2 fruit fly cellular contexts compared by ENCODE assay signal in genomic region chr2L:11358448-11359099, dm6.
TF ChIP-seq lines count a peak whose summit lies in the region.

TSS of gene salr (plus strand) at chr2L:11358873.

TF ChIP-seq in whole organism, embryonic, 481 proteins besides CTCF, POLR2A, EP300 and RAD21 (continued from another document):
- no peak for TF ChIP-seq maf-S (GFP tag; optimal IDR thresholded peaks at IDR 0.05; lab: Kevin White, UChicago)
- no peak for TF ChIP-seq CG8388 (GFP tag; optimal IDR thresholded peaks at IDR 0.05; lab: Kevin White, UChicago)
- no peak for TF ChIP-seq CG3995 (GFP tag; optimal IDR thresholded peaks at IDR 0.05; lab: Kevin White, UChicago)
- TF ChIP-seq NC2β (GFP tag; optimal IDR thresholded peaks at IDR 0.05; lab: Kevin White, UChicago), result no peak
- peak; percentile 19 for TF ChIP-seq cad (GFP tag; optimal IDR thresholded peaks at IDR 0.05; lab: Kevin White, UChicago)
- peak; percentile 67 for TF ChIP-seq abd-A (tag; optimal IDR thresholded peaks at IDR 0.05; lab: Kevin White, UChicago)
- peak; percentile 7 for TF ChIP-seq jing (GFP tag; optimal IDR thresholded peaks at IDR 0.05; lab: Kevin White, UChicago)
- peak; percentile 89 for TF ChIP-seq Nf-YB (GFP tag; optimal IDR thresholded peaks at IDR 0.05; lab: Kevin White, UChicago)
- TF ChIP-seq CG14441 (GFP tag; IDR thresholded peaks at IDR 0.05; lab: Robert Waterston, UW), result no peak
- TF ChIP-seq Adf1 (GFP tag; IDR thresholded peaks at IDR 0.05; lab: Robert Waterston, UW), result peak; percentile 88
- no peak for TF ChIP-seq hkb (optimal IDR thresholded peaks at IDR 0.05; lab: Kevin White, UChicago)
- TF ChIP-seq hkb (GFP tag; IDR thresholded peaks at IDR 0.05; lab: Robert Waterston, UW), result 0 out of 2 replicates have a peak, but pooled peaks have one; percentile 16
- TF ChIP-seq Abd-B (GFP tag; optimal IDR thresholded peaks at IDR 0.05; lab: Kevin White, UChicago), result no peak
- TF ChIP-seq sim (GFP tag; IDR thresholded peaks at IDR 0.05; lab: Robert Waterston, UW), result peak; percentile 22; the same call in 1 of the 2 replicates
- no peak for TF ChIP-seq CG12391 (tag; optimal IDR thresholded peaks at IDR 0.05; lab: Kevin White, UChicago)
- TF ChIP-seq sc (optimal IDR thresholded peaks at IDR 0.05; lab: Kevin White, UChicago), result no peak
- no peak for TF ChIP-seq sc (GFP tag; optimal IDR thresholded peaks at IDR 0.05; lab: Kevin White, UChicago)
- no peak for TF ChIP-seq Optix (GFP tag; IDR thresholded peaks at IDR 0.05; lab: Robert Waterston, UW)
- peak; percentile 63 for TF ChIP-seq Jarid2 (GFP tag; optimal IDR thresholded peaks at IDR 0.05; lab: Kevin White, UChicago)
- TF ChIP-seq Gsc (GFP tag; IDR thresholded peaks at IDR 0.05; lab: Robert Waterston, UW), result no peak
- no peak for TF ChIP-seq CrebB (tag; optimal IDR thresholded peaks at IDR 0.05; lab: Kevin White, UChicago)
- peak; percentile 61 for TF ChIP-seq cg (GFP tag; optimal IDR thresholded peaks at IDR 0.05; lab: Kevin White, UChicago)
- TF ChIP-seq CG1602 (GFP tag; optimal IDR thresholded peaks at IDR 0.05; lab: Kevin White, UChicago), result no peak
- no peak for TF ChIP-seq psq (GFP tag; optimal IDR thresholded peaks at IDR 0.05; lab: Kevin White, UChicago)
- TF ChIP-seq CG11723 (GFP tag; optimal IDR thresholded peaks at IDR 0.05; lab: Kevin White, UChicago), result no peak
- TF ChIP-seq pros (GFP tag; optimal IDR thresholded peaks at IDR 0.05; lab: Kevin White, UChicago), result peak; percentile 25
- TF ChIP-seq CG32532 (GFP tag; IDR thresholded peaks at IDR 0.05; lab: Robert Waterston, UW), result 0 out of 2 replicates have a peak, but pooled peaks have one; percentile 21
- TF ChIP-seq grn (GFP tag; optimal IDR thresholded peaks at IDR 0.05; lab: Kevin White, UChicago), result no peak
- no peak for TF ChIP-seq CG4282 (GFP tag; optimal IDR thresholded peaks at IDR 0.05; lab: Kevin White, UChicago)
- peak; percentile 54; the same call in 1 of the 2 replicates for TF ChIP-seq vvl (GFP tag; IDR thresholded peaks at IDR 0.05; lab: Robert Waterston, UW)
- TF ChIP-seq bab2 (GFP tag; optimal IDR thresholded peaks at IDR 0.05; lab: Kevin White, UChicago), result no peak
- peak; percentile 7 for TF ChIP-seq Elba2 (GFP tag; optimal IDR thresholded peaks at IDR 0.05; lab: Kevin White, UChicago)
- no peak for TF ChIP-seq CG1233 (GFP tag; optimal IDR thresholded peaks at IDR 0.05; lab: Kevin White, UChicago)
- no peak for TF ChIP-seq jumu (GFP tag; optimal IDR thresholded peaks at IDR 0.05; lab: Kevin White, UChicago)
- TF ChIP-seq Bgb (GFP tag; IDR thresholded peaks at IDR 0.05; lab: Robert Waterston, UW; ENCODE audit: partially characterized antibody), result peak; percentile 33; the same call in 1 of the 2 replicates
- no peak for TF ChIP-seq otp (GFP tag; IDR thresholded peaks at IDR 0.05; lab: Robert Waterston, UW)
- TF ChIP-seq sqz (GFP tag; optimal IDR thresholded peaks at IDR 0.05; lab: Kevin White, UChicago), result peak; percentile 78
- TF ChIP-seq CG30020 (tag; optimal IDR thresholded peaks at IDR 0.05; lab: Kevin White, UChicago), result no peak
- TF ChIP-seq bsh (GFP tag; optimal IDR thresholded peaks at IDR 0.05; lab: Kevin White, UChicago), result peak in 1 of 2 experiments; percentile 75
- peak; percentile 88 for TF ChIP-seq Nf-YC (tag; optimal IDR thresholded peaks at IDR 0.05; lab: Kevin White, UChicago)
- peak; percentile 49 for TF ChIP-seq phol (tag; optimal IDR thresholded peaks at IDR 0.05; lab: Kevin White, UChicago)
- peak; percentile 47 for TF ChIP-seq Med (GFP tag; lab: Kevin White, UChicago)
- no peak for TF ChIP-seq lov (optimal IDR thresholded peaks at IDR 0.05; lab: Kevin White, UChicago)
- no peak for TF ChIP-seq lov (GFP tag; IDR thresholded peaks at IDR 0.05; lab: Robert Waterston, UW)
- TF ChIP-seq Trl (optimal IDR thresholded peaks at IDR 0.05; lab: Kevin White, UChicago), result peak; percentile 73 to 82
- peak; percentile 22 for TF ChIP-seq Trl (GFP tag; optimal IDR thresholded peaks at IDR 0.05; lab: Kevin White, UChicago)
- peak; percentile 53 for TF ChIP-seq seq (GFP tag; IDR thresholded peaks at IDR 0.05; lab: Robert Waterston, UW)
- TF ChIP-seq ttk (GFP tag; IDR thresholded peaks at IDR 0.05; lab: Robert Waterston, UW), result no peak
- TF ChIP-seq CG9215 (GFP tag; IDR thresholded peaks at IDR 0.05; lab: Robert Waterston, UW), result no peak
- TF ChIP-seq Opbp (GFP tag; IDR thresholded peaks at IDR 0.05; lab: Robert Waterston, UW; ENCODE audit: partially characterized antibody), result 0 out of 3 replicates have a peak, but pooled peaks have one; percentile 31
- TF ChIP-seq amos (GFP tag; IDR thresholded peaks at IDR 0.05; lab: Robert Waterston, UW; ENCODE audit: partially characterized antibody), result no peak
- peak; percentile 79; the same call in 1 of the 4 replicates for TF ChIP-seq chinmo (GFP tag; IDR thresholded peaks at IDR 0.05; lab: Robert Waterston, UW; ENCODE audit: partially characterized antibody)
- peak; percentile 90 for TF ChIP-seq CG10321 (GFP tag; IDR thresholded peaks at IDR 0.05; lab: Robert Waterston, UW)

TF ChIP-seq in whole organism, prepupa, 60 proteins besides CTCF, POLR2A, EP300 and RAD21 (continued from another document):
- no peak for TF ChIP-seq CG6792 (GFP tag; optimal IDR thresholded peaks at IDR 0.05; lab: Kevin White, UChicago)
- no peak for TF ChIP-seq Hr39 (GFP tag; optimal IDR thresholded peaks at IDR 0.05; lab: Kevin White, UChicago)
- TF ChIP-seq eg (GFP tag; IDR thresholded peaks at IDR 0.05; lab: Robert Waterston, UW), result peak; percentile 87
- TF ChIP-seq vri (GFP tag; optimal IDR thresholded peaks at IDR 0.05; lab: Kevin White, UChicago), result no peak
- peak; percentile 26 for TF ChIP-seq Eip78C (GFP tag; lab: Kevin White, UChicago)
- TF ChIP-seq CG3919 (GFP tag; optimal IDR thresholded peaks at IDR 0.05; lab: Kevin White, UChicago), result peak; percentile 35
- TF ChIP-seq CG10669 (GFP tag; optimal IDR thresholded peaks at IDR 0.05; lab: Kevin White, UChicago), result peak; percentile 69
- TF ChIP-seq CG8119 (GFP tag; IDR thresholded peaks at IDR 0.05; lab: Robert Waterston, UW), result no peak; the same call in 1 of the 3 replicates
- peak; percentile 42 for TF ChIP-seq CG11762 (GFP tag; optimal IDR thresholded peaks at IDR 0.05; lab: Kevin White, UChicago; ENCODE audit: insufficient read depth)
- TF ChIP-seq CG10631 (GFP tag; optimal IDR thresholded peaks at IDR 0.05; lab: Kevin White, UChicago), result no peak
- TF ChIP-seq lz (GFP tag; optimal IDR thresholded peaks at IDR 0.05; lab: Kevin White, UChicago), result no peak
- TF ChIP-seq Blimp-1 (GFP tag; optimal IDR thresholded peaks at IDR 0.05; lab: Kevin White, UChicago), result no peak
- TF ChIP-seq CG8632 (GFP tag; optimal IDR thresholded peaks at IDR 0.05; lab: Kevin White, UChicago), result no peak
- peak; percentile 36 for TF ChIP-seq CG32006 (GFP tag; optimal IDR thresholded peaks at IDR 0.05; lab: Kevin White, UChicago)
- TF ChIP-seq CG6163 (GFP tag; IDR thresholded peaks at IDR 0.05; lab: Robert Waterston, UW), result peak; percentile 3; the same call in 1 of the 3 replicates
- peak; percentile 42 to 82 for TF ChIP-seq ss (GFP tag; optimal IDR thresholded peaks at IDR 0.05; lab: Kevin White, UChicago)
- TF ChIP-seq Sox102F (GFP tag; optimal IDR thresholded peaks at IDR 0.05; lab: Kevin White, UChicago), result no peak
- TF ChIP-seq Met (GFP tag; optimal IDR thresholded peaks at IDR 0.05; lab: Kevin White, UChicago), result no peak
- no peak for TF ChIP-seq Hr4 (GFP tag; optimal IDR thresholded peaks at IDR 0.05; lab: Kevin White, UChicago)
- peak; percentile 74 for TF ChIP-seq Ets96B (tag; optimal IDR thresholded peaks at IDR 0.05; lab: Kevin White, UChicago)
- peak; percentile 53 for TF ChIP-seq CG6276 (GFP tag; optimal IDR thresholded peaks at IDR 0.05; lab: Kevin White, UChicago)
- TF ChIP-seq Ets21C (GFP tag; optimal IDR thresholded peaks at IDR 0.05; lab: Kevin White, UChicago), result no peak
- TF ChIP-seq CG11294 (GFP tag; IDR thresholded peaks at IDR 0.05; lab: Robert Waterston, UW), result no peak
- TF ChIP-seq salr (GFP tag; optimal IDR thresholded peaks at IDR 0.05; lab: Kevin White, UChicago), result peak; percentile 91 to 96
- TF ChIP-seq achi (GFP tag; optimal IDR thresholded peaks at IDR 0.05; lab: Kevin White, UChicago), result peak; percentile 37
- no peak for TF ChIP-seq esn (GFP tag; optimal IDR thresholded peaks at IDR 0.05; lab: Kevin White, UChicago)
- TF ChIP-seq CG6854 (GFP tag; optimal IDR thresholded peaks at IDR 0.05; lab: Kevin White, UChicago), result no peak
- TF ChIP-seq svp (GFP tag; lab: Kevin White, UChicago), result no peak
- TF ChIP-seq net (GFP tag; optimal IDR thresholded peaks at IDR 0.05; lab: Kevin White, UChicago), result peak; percentile 68
- no peak for TF ChIP-seq CG31627 (GFP tag; optimal IDR thresholded peaks at IDR 0.05; lab: Kevin White, UChicago)
- TF ChIP-seq Hr38 (GFP tag; optimal IDR thresholded peaks at IDR 0.05; lab: Kevin White, UChicago), result no peak
- no peak for TF ChIP-seq topi (GFP tag; optimal IDR thresholded peaks at IDR 0.05; lab: Kevin White, UChicago)
- TF ChIP-seq Sox15 (GFP tag; optimal IDR thresholded peaks at IDR 0.05; lab: Kevin White, UChicago), result no peak
- peak; percentile 8 for TF ChIP-seq Eip75B (GFP tag; optimal IDR thresholded peaks at IDR 0.05; lab: Kevin White, UChicago)
- TF ChIP-seq CG3032 (tag; optimal IDR thresholded peaks at IDR 0.05; lab: Kevin White, UChicago), result no peak
- no peak for TF ChIP-seq Smox (GFP tag; optimal IDR thresholded peaks at IDR 0.05; lab: Kevin White, UChicago)
- peak; percentile 35 for TF ChIP-seq dac (GFP tag; optimal IDR thresholded peaks at IDR 0.05; lab: Kevin White, UChicago)
- TF ChIP-seq Gug (GFP tag; IDR thresholded peaks at IDR 0.05; lab: Robert Waterston, UW), result peak; percentile 26; the same call in 1 of the 2 replicates
